Fruit fly (Drosophila melanogaster): Measurements from ENCODE around the gene COX8.

The COX8 gene

DNA sequence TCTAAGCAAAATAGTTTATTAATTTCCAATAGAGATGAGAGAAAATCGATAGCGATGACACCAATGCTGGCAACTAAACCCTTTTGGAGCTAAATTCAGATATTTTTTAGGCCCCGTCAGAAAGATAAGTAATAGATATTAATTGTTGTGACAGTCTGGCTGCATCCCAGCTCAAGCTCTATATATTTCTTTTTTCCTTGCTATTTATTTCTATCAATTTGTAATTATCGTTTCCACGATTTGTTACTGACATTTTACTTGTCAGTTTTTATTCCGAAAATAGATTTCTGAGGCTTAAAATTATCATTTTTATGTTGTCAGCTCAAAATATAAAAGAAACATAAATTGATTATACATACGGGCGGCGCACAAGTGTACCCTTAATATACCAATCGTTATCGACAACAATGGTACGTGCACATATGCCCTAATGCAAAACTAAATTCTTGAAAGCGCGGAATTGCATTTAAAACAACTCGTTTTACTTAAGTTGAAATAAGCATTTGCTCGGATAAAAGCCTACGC is 29.7 kb upstream of the COX8 start, which contains the start of the genes CRIF and SMC5 (continued):
- TF ChIP-seq Ada2b (GFP tag; IDR thresholded peaks at IDR 0.05), result peak; percentile 44
- TF ChIP-seq gt (GFP tag; IDR thresholded peaks at IDR 0.05), result no peak
- peak; percentile 78 for TF ChIP-seq CG14710 (tag; optimal IDR thresholded peaks at IDR 0.05)
- TF ChIP-seq Dp (GFP tag; optimal IDR thresholded peaks at IDR 0.05), result peak; percentile 57
- peak; percentile 40; the same call in 1 of the 3 replicates for TF ChIP-seq ken (GFP tag; IDR thresholded peaks at IDR 0.05)
- peak; percentile 68 for TF ChIP-seq CG4617 (GFP tag; optimal IDR thresholded peaks at IDR 0.05; ENCODE audit: borderline replicate concordance)
- TF ChIP-seq fu2 (GFP tag; optimal IDR thresholded peaks at IDR 0.05), result peak; percentile 17
- no peak for TF ChIP-seq cg (GFP tag; optimal IDR thresholded peaks at IDR 0.05)
- peak; percentile 45; the same call in 1 of the 3 replicates for TF ChIP-seq Aef1 (GFP tag; IDR thresholded peaks at IDR 0.05)
- no peak for TF ChIP-seq CG3407 (GFP tag; optimal IDR thresholded peaks at IDR 0.05)
- no peak; the same call in 1 of the 2 replicates for TF ChIP-seq CG6272 (GFP tag; IDR thresholded peaks at IDR 0.05)
- peak; percentile 14 for TF ChIP-seq CG12744 (GFP tag; optimal IDR thresholded peaks at IDR 0.05)
- TF ChIP-seq fd96Cb (tag; optimal IDR thresholded peaks at IDR 0.05), result peak; percentile 51
- peak; percentile 53 for TF ChIP-seq kay (GFP tag; optimal IDR thresholded peaks at IDR 0.05)
- peak; percentile 57 for TF ChIP-seq CG12299 (tag; optimal IDR thresholded peaks at IDR 0.05)
- peak; percentile 62 for TF ChIP-seq CG10979 (tag; optimal IDR thresholded peaks at IDR 0.05)
- TF ChIP-seq CG8281 (tag; optimal IDR thresholded peaks at IDR 0.05), result no peak
- TF ChIP-seq repo (GFP tag; optimal IDR thresholded peaks at IDR 0.05), result peak; percentile 11
- no peak for TF ChIP-seq CG8924 (tag; optimal IDR thresholded peaks at IDR 0.05)
- no peak for TF ChIP-seq CG1024 (GFP tag; IDR thresholded peaks at IDR 0.05)
- TF ChIP-seq CG18262 (tag; optimal IDR thresholded peaks at IDR 0.05), result peak; percentile 70
- no peak for TF ChIP-seq CG7271 (tag; optimal IDR thresholded peaks at IDR 0.05)
- TF ChIP-seq lov (optimal IDR thresholded peaks at IDR 0.05), result no peak
- TF ChIP-seq lov (GFP tag; IDR thresholded peaks at IDR 0.05), result no peak
- TF ChIP-seq B-H1 (GFP tag; IDR thresholded peaks at IDR 0.05), result peak; percentile 49; the same call in 1 of the 3 replicates
- peak; percentile 14 for TF ChIP-seq ERR (GFP tag; optimal IDR thresholded peaks at IDR 0.05)
- TF ChIP-seq Scr (GFP tag; IDR thresholded peaks at IDR 0.05; ENCODE audit: partially characterized antibody), result peak; percentile 46
- no peak for TF ChIP-seq Tbp (GFP tag; optimal IDR thresholded peaks at IDR 0.05)
- TF ChIP-seq CG11560 (tag; IDR thresholded peaks at IDR 0.05), result peak; percentile 27; the same call in 1 of the 3 replicates
- no peak for TF ChIP-seq ase (GFP tag; IDR thresholded peaks at IDR 0.05)
- no peak for TF ChIP-seq H15 (GFP tag; IDR thresholded peaks at IDR 0.05)
- TF ChIP-seq Ravus (GFP tag; IDR thresholded peaks at IDR 0.05), result no peak; the same call in 1 of the 2 replicates
- 0 out of 3 replicates have a peak, but pooled peaks have one; percentile 58 for TF ChIP-seq CG34422 (GFP tag; IDR thresholded peaks at IDR 0.05)
- TF ChIP-seq Hr39 (optimal IDR thresholded peaks at IDR 0.05), result no peak
- no peak for TF ChIP-seq CG1529 (GFP tag; optimal IDR thresholded peaks at IDR 0.05)
- TF ChIP-seq fd64A (GFP tag; optimal IDR thresholded peaks at IDR 0.05), result no peak
- TF ChIP-seq Taf1 (GFP tag; IDR thresholded peaks at IDR 0.05), result no peak
- no peak for TF ChIP-seq nom (GFP tag; optimal IDR thresholded peaks at IDR 0.05)
- TF ChIP-seq CG11093 (GFP tag; IDR thresholded peaks at IDR 0.05), result no peak
- TF ChIP-seq MBD-R2 (GFP tag; IDR thresholded peaks at IDR 0.05), result peak; percentile 39
- TF ChIP-seq HmgZ (tag; optimal IDR thresholded peaks at IDR 0.05), result peak; percentile 42
- TF ChIP-seq sr (GFP tag; IDR thresholded peaks at IDR 0.05), result no peak
- TF ChIP-seq Bteb2 (GFP tag; optimal IDR thresholded peaks at IDR 0.05), result peak; percentile 73
- TF ChIP-seq CG10321 (GFP tag; IDR thresholded peaks at IDR 0.05), result no peak
- no peak for TF ChIP-seq CG6175 (GFP tag; IDR thresholded peaks at IDR 0.05)
- peak; percentile 74 for TF ChIP-seq CG13424 (tag; optimal IDR thresholded peaks at IDR 0.05)
- TF ChIP-seq CG7745 (tag; optimal IDR thresholded peaks at IDR 0.05), result no peak
- TF ChIP-seq Deaf1 (tag; optimal IDR thresholded peaks at IDR 0.05), result no peak
- peak; percentile 84 for TF ChIP-seq CoRest (tag; optimal IDR thresholded peaks at IDR 0.05)
- no peak for TF ChIP-seq CG8359 (GFP tag; optimal IDR thresholded peaks at IDR 0.05; ENCODE audit: borderline replicate concordance)
- no peak for TF ChIP-seq wor (GFP tag; IDR thresholded peaks at IDR 0.05)
- TF ChIP-seq cas (GFP tag; IDR thresholded peaks at IDR 0.05), result no peak

Data from whole organism, embryonic.